Worm (Caenorhabditis elegans) whole organism, young adult: ENCODE data around the gene tmbi-4.

Experiments
- F23B12.7 ChIP-seq: sonication (generic microtip); optimal IDR thresholded peaks from 2 replicates; lab custom pipeline; 2017; ENCODE audit warnings: missing genetic modification characterization, mild to moderate bottlenecking, missing compliant biosample characterization, antibody characterized with exemption, moderate library complexity; ENCODE audit not compliant: insufficient read depth
- F39B2.1 ChIP-seq: fragments of 200-800 bp; sonication (Bioruptor generic); IDR thresholded peaks from 2 replicates; pipeline ENCODE4 v1.3.6; 2022; ENCODE audit warnings: missing genetic modification reagents, missing genetic modification characterization, missing compliant biosample characterization
- Y56A3A.18 ChIP-seq: fragments of 200-800 bp; sonication (Bioruptor generic); IDR thresholded peaks from 2 replicates; pipeline ENCODE4 v1.3.6; 2022; ENCODE audit warnings: missing genetic modification reagents, missing genetic modification characterization, missing compliant biosample characterization
- akir-1 ChIP-seq: fragments of 200-800 bp; sonication (Bioruptor generic); optimal IDR thresholded peaks from 2 replicates; lab custom pipeline; 2018; ENCODE audit warnings: mild to moderate bottlenecking, missing genetic modification characterization, moderate library complexity, missing compliant biosample characterization
- ceh-100 ChIP-seq: fragments of 200-800 bp; sonication (Bioruptor generic); IDR thresholded peaks from 2 replicates; pipeline ENCODE4 v1.3.6; 2022; ENCODE audit warnings: missing genetic modification reagents, missing genetic modification characterization, missing compliant biosample characterization
- ceh-91 ChIP-seq: fragments of 200-800 bp; sonication (Bioruptor generic); IDR thresholded peaks from 2 replicates; pipeline ENCODE4 v1.3.6; 2022; ENCODE audit warnings: missing genetic modification reagents, missing genetic modification characterization, missing compliant biosample characterization
- chd-7 ChIP-seq: sonication (generic microtip); optimal IDR thresholded peaks from 2 replicates; lab custom pipeline; 2016; ENCODE audit warnings: mild to moderate bottlenecking, missing genetic modification characterization, moderate library complexity, missing compliant biosample characterization
- dox-1 ChIP-seq: fragments of 200-800 bp; sonication (Bioruptor generic); IDR thresholded peaks from 2 replicates; pipeline ENCODE4 v1.3.6; 2022; ENCODE audit warnings: missing genetic modification reagents, missing genetic modification characterization, missing compliant biosample characterization
- egrh-3 ChIP-seq: fragments of 200-800 bp; sonication (Bioruptor generic); IDR thresholded peaks from 2 replicates; pipeline ENCODE4 v1.3.6; 2022; ENCODE audit warnings: missing genetic modification reagents, missing genetic modification characterization, missing compliant biosample characterization
- ets-4 ChIP-seq: fragments of 200-800 bp; sonication (Bioruptor generic); optimal IDR thresholded peaks from 2 replicates; lab custom pipeline; 2018; ENCODE audit warnings: mild to moderate bottlenecking, missing genetic modification characterization, missing compliant biosample characterization
- gei-17 ChIP-seq: fragments of 200-800 bp; sonication (Bioruptor generic); optimal IDR thresholded peaks from 2 replicates; lab custom pipeline; 2018; ENCODE audit warnings: mild to moderate bottlenecking, missing genetic modification characterization, missing compliant biosample characterization
- hlh-12 ChIP-seq: sonication (generic microtip); optimal IDR thresholded peaks from 2 replicates; lab custom pipeline; 2016; ENCODE audit warnings: missing genetic modification characterization, missing compliant biosample characterization
- lag-1 ChIP-seq: fragments of 200-800 bp; sonication (Bioruptor generic); IDR thresholded peaks from 2 replicates; pipeline ENCODE4 v1.3.6; 2022; ENCODE audit warnings: missing genetic modification reagents, missing genetic modification characterization, missing compliant biosample characterization
- let-607 ChIP-seq, 2 experiments: fragments of 200-800 bp in 1 of 2; sonication (Bioruptor generic) in 1 of 2; sonication (generic microtip) in 1 of 2; optimal IDR thresholded peaks; 2 replicates each; lab custom pipeline; 2016 to 2018; ENCODE audit warnings: mild to moderate bottlenecking in 2 of 2, missing compliant biosample characterization in 2 of 2, missing genetic modification characterization in 2 of 2, moderate library complexity in 2 of 2, missing genotype in 1 of 2
- lin-26 ChIP-seq: fragments of 200-800 bp; sonication (Bioruptor generic); IDR thresholded peaks from 2 replicates; pipeline ENCODE4 v1.3.6; 2022; ENCODE audit warnings: missing genetic modification reagents, missing genetic modification characterization, missing compliant biosample characterization
- lsy-27 ChIP-seq: sonication (generic microtip); optimal IDR thresholded peaks from 2 replicates; lab custom pipeline; 2017; ENCODE audit warnings: missing genetic modification characterization, mild to moderate bottlenecking, missing compliant biosample characterization, antibody characterized with exemption, missing genotype, borderline replicate concordance; ENCODE audit not compliant: insufficient read depth
- madf-6 ChIP-seq: fragments of 200-800 bp; sonication (Bioruptor generic); IDR thresholded peaks from 2 replicates; pipeline ENCODE4 v1.3.6; 2022; ENCODE audit warnings: missing genetic modification reagents, missing genetic modification characterization, missing compliant biosample characterization
- nfya-1 ChIP-seq: sonication (generic microtip); optimal IDR thresholded peaks from 2 replicates; lab custom pipeline; 2017; ENCODE audit warnings: antibody characterized with exemption, missing compliant biosample characterization, missing genetic modification characterization, borderline replicate concordance; ENCODE audit not compliant: insufficient read depth
- nhr-80 ChIP-seq: sonication (generic microtip); optimal IDR thresholded peaks from 2 replicates; lab custom pipeline; 2016; ENCODE audit warnings: missing genetic modification characterization, missing compliant biosample characterization
- rcor-1 ChIP-seq: fragments of 200-800 bp; sonication (Bioruptor generic); IDR thresholded peaks from 2 replicates; pipeline ENCODE4 v1.3.6; 2022; ENCODE audit warnings: missing genetic modification reagents, missing genetic modification characterization, missing compliant biosample characterization
- snpc-1.1 ChIP-seq: sonication (generic microtip); optimal IDR thresholded peaks from 2 replicates; lab custom pipeline; 2017; ENCODE audit warnings: missing genetic modification characterization, mild to moderate bottlenecking, missing compliant biosample characterization, antibody characterized with exemption, moderate library complexity, missing genotype, missing genetic modification reagents; ENCODE audit not compliant: insufficient read depth
- snpc-3.4 ChIP-seq: sonication (generic microtip); optimal IDR thresholded peaks from 2 replicates; lab custom pipeline; 2017; ENCODE audit warnings: missing genetic modification characterization, mild to moderate bottlenecking, missing compliant biosample characterization, antibody characterized with exemption, moderate library complexity, missing genotype, missing genetic modification reagents
- sptf-2 ChIP-seq: fragments of 200-800 bp; sonication (Bioruptor generic); optimal IDR thresholded peaks from 2 replicates; lab custom pipeline; 2018; ENCODE audit warnings: mild to moderate bottlenecking, missing genetic modification characterization, missing compliant biosample characterization
- zim-3 ChIP-seq: sonication (generic microtip); optimal IDR thresholded peaks from 2 replicates; lab custom pipeline; 2017; ENCODE audit warnings: mild to moderate bottlenecking, missing genetic modification characterization, moderate library complexity, missing compliant biosample characterization

The tmbi-4 gene

ce11 chrX:9208492-9208891 lies 58.0 kb downstream of the tmbi-4 start:
- TF ChIP-seq chd-7 (tag; lab: Kevin White, UChicago): no peak
- TF ChIP-seq nhr-80 (tag; lab: Kevin White, UChicago): peak; percentile 30

ce11 chrX:9208933-9209332 lies 58.4 kb downstream of the tmbi-4 start:
- TF ChIP-seq lsy-27 (no peak), ceh-100 (GFP tag; lab: Robert Waterston, UW) (no peak), snpc-3.4 (tag; lab: Kevin White, UChicago) (no peak), nfya-1 (tag; lab: Kevin White, UChicago) (no peak), ets-4 (GFP tag; lab: Kevin White, UChicago) (no peak), dox-1 (GFP tag; lab: Robert Waterston, UW) (no peak), lag-1 (GFP tag; lab: Robert Waterston, UW) (no peak), snpc-1.1 (tag; lab: Kevin White, UChicago) (no peak), rcor-1 (no peak), Y56A3A.18 (GFP tag; lab: Robert Waterston, UW) (no peak), hlh-12 (tag; lab: Kevin White, UChicago) (no peak), let-607 (tag; optimal IDR thresholded peaks at IDR 0.05; lab: Kevin White, UChicago) (no peak), gei-17 (GFP tag; lab: Kevin White, UChicago) (no peak), zim-3 (no peak), egrh-3 (GFP tag; lab: Robert Waterston, UW) (no peak)

ce11 chrX:9210086-9210485 lies 59.6 kb downstream of the tmbi-4 start:
- TF ChIP-seq nhr-80 (tag; lab: Kevin White, UChicago): peak; percentile 73
- no peak for TF ChIP-seq F39B2.1 (GFP tag; lab: Robert Waterston, UW)
- TF ChIP-seq F23B12.7 (tag; lab: Kevin White, UChicago): no peak
- TF ChIP-seq ceh-91: no peak
- no peak for TF ChIP-seq lin-26
- TF ChIP-seq akir-1: no peak
- TF ChIP-seq madf-6 (GFP tag; lab: Robert Waterston, UW): no peak
- no peak for TF ChIP-seq sptf-2 (GFP tag; lab: Kevin White, UChicago)
